Worm (Caenorhabditis elegans): Measurements from ENCODE around the gene atgp-1.

Gene atgp-1

DNA sequence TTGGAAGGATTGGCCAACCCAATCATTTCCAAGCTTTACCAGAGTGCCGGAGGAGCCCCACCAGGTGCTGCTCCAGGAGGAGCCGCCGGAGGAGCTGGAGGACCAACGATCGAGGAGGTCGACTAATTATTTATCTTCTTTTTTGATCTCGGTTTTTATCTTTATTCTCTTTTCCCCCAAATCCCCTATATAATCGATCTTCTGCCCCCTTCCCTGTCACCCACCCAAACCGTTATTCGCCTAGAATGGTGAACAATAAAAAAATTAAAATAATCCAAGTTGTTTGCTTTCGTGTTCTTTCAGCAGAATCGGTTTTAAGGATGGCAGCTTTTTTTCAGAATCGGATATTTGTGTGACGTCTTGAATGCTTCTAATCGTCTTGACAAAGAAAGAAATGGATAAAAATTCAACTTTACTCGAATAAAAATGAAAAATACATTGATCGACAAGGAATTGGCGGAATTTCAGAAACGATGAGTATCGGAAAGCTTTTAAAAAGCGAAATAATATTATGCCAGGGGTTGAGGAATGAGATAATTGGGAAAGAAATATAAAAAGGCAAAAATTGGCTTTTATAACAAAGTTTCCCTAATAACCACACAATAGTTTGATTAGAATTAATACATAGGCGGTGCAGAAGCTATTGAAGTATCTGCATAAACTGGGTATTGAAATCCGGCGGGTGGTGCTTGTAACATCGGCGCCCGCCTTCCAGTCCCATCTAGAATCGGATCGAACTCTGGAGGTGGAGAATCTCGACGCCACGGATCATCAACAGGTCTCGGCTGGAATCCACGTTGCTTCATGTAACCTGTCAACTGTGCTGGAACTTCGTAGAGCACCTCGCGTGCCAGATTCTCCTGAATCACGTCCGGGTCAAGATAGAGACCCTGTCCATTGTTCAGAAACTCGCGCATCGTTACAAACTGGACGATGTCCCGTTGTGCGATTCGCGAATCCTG lies 12.2 kb downstream of the atgp-1 start (continued):
- TF ChIP-seq ama-1 (optimal IDR thresholded peaks at IDR 0.05), result peak; percentile 99
- TF ChIP-seq crh-2 (tag; optimal IDR thresholded peaks at IDR 0.05), result peak; percentile 93
- TF ChIP-seq zag-1 (tag; optimal IDR thresholded peaks at IDR 0.05), result no peak
- peak; percentile 26 for TF ChIP-seq nhr-25 (tag; optimal IDR thresholded peaks at IDR 0.05)
- TF ChIP-seq sma-3 (GFP tag; optimal IDR thresholded peaks at IDR 0.05), result peak; percentile 30
- TF ChIP-seq nhr-12 (tag; optimal IDR thresholded peaks at IDR 0.05), result no peak
- TF ChIP-seq mbf-1 (tag; optimal IDR thresholded peaks at IDR 0.05), result peak; percentile 24
- peak; percentile 17 for TF ChIP-seq unc-62 (GFP tag; optimal IDR thresholded peaks at IDR 0.05)
- TF ChIP-seq egl-27 (tag; optimal IDR thresholded peaks at IDR 0.05), result no peak
- peak; percentile 69 for TF ChIP-seq nhr-129 (tag; optimal IDR thresholded peaks at IDR 0.05)
- TF ChIP-seq nhr-77 (tag; optimal IDR thresholded peaks at IDR 0.05), result no peak
- peak; percentile 74 for TF ChIP-seq skn-1 (tag; optimal IDR thresholded peaks at IDR 0.05)
- TF ChIP-seq nhr-237 (tag; optimal IDR thresholded peaks at IDR 0.05), result no peak
- TF ChIP-seq gmeb-1 (tag; optimal IDR thresholded peaks at IDR 0.05), result peak; percentile 74
- peak; percentile 95 for TF ChIP-seq ztf-4 (tag; optimal IDR thresholded peaks at IDR 0.05)
- peak; percentile 38 for TF ChIP-seq snpc-4 (tag; optimal IDR thresholded peaks at IDR 0.05)
- no peak for TF ChIP-seq nhr-23 (tag; optimal IDR thresholded peaks at IDR 0.05)
- TF ChIP-seq sma-9 (GFP tag; optimal IDR thresholded peaks at IDR 0.05), result peak; percentile 52
- TF ChIP-seq sma-9 (tag; optimal IDR thresholded peaks at IDR 0.05), result no peak
- no peak for TF ChIP-seq blmp-1 (tag; optimal IDR thresholded peaks at IDR 0.05; ENCODE audit: insufficient read depth)
- TF ChIP-seq nhr-21 (tag; optimal IDR thresholded peaks at IDR 0.05), result no peak
- no peak for TF ChIP-seq nhr-10 (tag; optimal IDR thresholded peaks at IDR 0.05)
- TF ChIP-seq ztf-1 (GFP tag; conservative IDR thresholded peaks at IDR 0.05), result peak; percentile 90; the same call in 1 of the 2 replicates
- TF ChIP-seq elt-3 (tag; optimal IDR thresholded peaks at IDR 0.05), result no peak

DNA sequence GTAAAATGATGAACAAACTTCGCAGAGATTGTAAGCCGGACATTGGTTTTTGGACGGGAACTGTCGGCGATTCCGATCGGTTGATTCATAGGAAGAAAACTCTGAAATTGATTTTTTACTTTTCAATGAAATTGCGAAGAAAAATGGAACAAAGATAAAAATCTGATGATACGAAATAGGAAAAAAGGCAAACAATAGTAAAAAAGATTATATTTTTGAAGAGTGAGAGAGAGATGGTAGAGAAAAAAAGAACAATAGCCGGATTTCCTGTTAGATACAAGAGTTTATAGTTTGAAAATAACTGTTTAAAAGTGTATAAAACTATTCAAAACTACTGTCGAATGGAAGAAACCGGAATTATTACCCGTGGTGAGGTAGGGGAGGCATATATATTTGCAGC lies 15.0 kb downstream of the atgp-1 start, which contains the start of gene nra-1:
Gene nra-1, minus strand, starts transcription at position 101 of the 400 bp plus-strand sequence.
- TF ChIP-seq unc-55 (GFP tag; optimal IDR thresholded peaks at IDR 0.05) (no peak), aly-2 (tag; optimal IDR thresholded peaks at IDR 0.05) (no peak), lin-11 (tag; optimal IDR thresholded peaks at IDR 0.05) (no peak), nhr-6 (tag; optimal IDR thresholded peaks at IDR 0.05) (no peak), sem-4 (tag; optimal IDR thresholded peaks at IDR 0.05) (no peak), ceh-82 (tag; optimal IDR thresholded peaks at IDR 0.05) (no peak), lin-13 (GFP tag; optimal IDR thresholded peaks at IDR 0.05) (no peak), unc-39 (tag; optimal IDR thresholded peaks at IDR 0.05) (no peak), elt-3 (tag; optimal IDR thresholded peaks at IDR 0.05) (no peak), ama-1 (optimal IDR thresholded peaks at IDR 0.05) (no peak), mdl-1 (tag; optimal IDR thresholded peaks at IDR 0.05) (no peak)

DNA sequence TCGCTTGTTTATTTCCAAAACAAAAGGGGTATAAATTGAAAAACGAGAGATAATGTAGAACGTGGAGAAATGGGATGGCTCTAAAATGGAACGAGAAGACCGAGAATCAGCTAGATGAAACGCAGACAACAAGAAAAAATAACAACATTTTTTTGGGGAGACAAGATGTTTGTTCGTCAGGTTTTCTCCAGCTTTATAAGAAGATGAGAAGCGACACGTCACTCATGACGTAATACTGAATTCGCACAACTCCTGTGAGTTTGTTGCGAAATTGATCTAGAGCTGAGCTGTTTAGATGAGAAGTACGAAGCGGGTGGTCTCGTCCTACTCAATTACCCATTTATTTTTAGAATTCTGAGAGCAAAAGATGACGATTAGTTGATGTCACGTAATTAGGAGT lies 16.1 kb downstream of the atgp-1 start:
- TF ChIP-seq nhr-10 (tag; optimal IDR thresholded peaks at IDR 0.05), result no peak
- TF ChIP-seq lin-11 (tag; optimal IDR thresholded peaks at IDR 0.05), result no peak
- peak; percentile 31 for TF ChIP-seq zag-1 (tag; optimal IDR thresholded peaks at IDR 0.05)
- TF ChIP-seq R02D3.7 (tag; optimal IDR thresholded peaks at IDR 0.05), result no peak
- no peak for TF ChIP-seq egl-27 (tag; optimal IDR thresholded peaks at IDR 0.05)
- peak; percentile 7 for TF ChIP-seq lin-13 (GFP tag; optimal IDR thresholded peaks at IDR 0.05)
- TF ChIP-seq C34F6.9 (tag; optimal IDR thresholded peaks at IDR 0.05), result peak; percentile 52
- TF ChIP-seq ztf-1 (GFP tag; conservative IDR thresholded peaks at IDR 0.05), result no peak
- TF ChIP-seq nhr-12 (tag; optimal IDR thresholded peaks at IDR 0.05), result no peak
- peak in 1 of 2 experiments; percentile 56 for TF ChIP-seq lsy-2 (tag; optimal IDR thresholded peaks at IDR 0.05)
- no peak for TF ChIP-seq nhr-21 (tag; optimal IDR thresholded peaks at IDR 0.05)
- TF ChIP-seq crh-2 (tag; optimal IDR thresholded peaks at IDR 0.05), result peak; percentile 69
- TF ChIP-seq sma-9 (GFP tag; optimal IDR thresholded peaks at IDR 0.05), result peak; percentile 66
- no peak for TF ChIP-seq sma-9 (tag; optimal IDR thresholded peaks at IDR 0.05)
- no peak for TF ChIP-seq ceh-82 (tag; optimal IDR thresholded peaks at IDR 0.05)
- TF ChIP-seq nhr-129 (tag; optimal IDR thresholded peaks at IDR 0.05), result peak; percentile 50
- TF ChIP-seq dmd-4 (tag; optimal IDR thresholded peaks at IDR 0.05), result no peak
- peak; percentile 91 for TF ChIP-seq unc-55 (GFP tag; optimal IDR thresholded peaks at IDR 0.05)
- no peak for TF ChIP-seq sem-4 (tag; optimal IDR thresholded peaks at IDR 0.05)
- TF ChIP-seq snpc-4 (tag; optimal IDR thresholded peaks at IDR 0.05), result no peak
- no peak for TF ChIP-seq nhr-23 (tag; optimal IDR thresholded peaks at IDR 0.05)
- no peak for TF ChIP-seq nhr-6 (tag; optimal IDR thresholded peaks at IDR 0.05)
- no peak for TF ChIP-seq nhr-11 (tag; optimal IDR thresholded peaks at IDR 0.05)
- no peak for TF ChIP-seq sma-3 (GFP tag; optimal IDR thresholded peaks at IDR 0.05)
- no peak for TF ChIP-seq elt-3 (tag; optimal IDR thresholded peaks at IDR 0.05)
- no peak for TF ChIP-seq ceh-16 (tag; optimal IDR thresholded peaks at IDR 0.05)
- TF ChIP-seq ztf-11 (tag; optimal IDR thresholded peaks at IDR 0.05), result no peak
- TF ChIP-seq skn-1 (tag; optimal IDR thresholded peaks at IDR 0.05), result no peak
- no peak for TF ChIP-seq ZK546.5 (tag; optimal IDR thresholded peaks at IDR 0.05)
- peak; percentile 18 for TF ChIP-seq ztf-4 (tag; optimal IDR thresholded peaks at IDR 0.05)
- TF ChIP-seq blmp-1 (tag; optimal IDR thresholded peaks at IDR 0.05; ENCODE audit: insufficient read depth), result no peak
